Fruit fly (Drosophila melanogaster) whole organism, pupa: Measurements from ENCODE around the gene CG17359.
A peak's percentile ranks its signal among the peaks of the same experiment; 100 is the strongest.

Experiments used
- CG10348 ChIP-seq: fragments of 200-800 bp; sonication (Bioruptor generic); IDR thresholded peaks from 2 replicates; pipeline ENCODE4 v1.3.6; 2022; ENCODE audit warnings: missing biosample characterization, missing genetic modification characterization
- CG8159 ChIP-seq: fragments of 200-800 bp; sonication (Bioruptor generic); optimal IDR thresholded peaks from 3 replicates; lab custom pipeline; 2018; ENCODE audit warnings: missing biosample characterization, mild to moderate bottlenecking, missing genetic modification characterization, moderate library complexity
- EcR ChIP-seq: fragments of 200-800 bp; sonication (Bioruptor generic); optimal IDR thresholded peaks from 3 replicates; lab custom pipeline; 2019; ENCODE audit warnings: missing biosample characterization, missing genetic modification characterization, mild to moderate bottlenecking, moderate library complexity, missing genetic modification reagents
- fd96Ca ChIP-seq: fragments of 200-800 bp; sonication (Bioruptor generic); IDR thresholded peaks from 3 replicates; pipeline ENCODE4 v1.3.6; 2022; ENCODE audit warnings: missing biosample characterization, missing genetic modification characterization

dm6 chr3L:13996437-13996836 lies 2.6 kb downstream of the CG17359 start:
- peak; percentile 91 for TF ChIP-seq EcR (GFP tag; lab: Kevin White, UChicago)
- no peak for TF ChIP-seq CG8159 (tag; lab: Kevin White, UChicago)
- TF ChIP-seq CG10348 (GFP tag; lab: Robert Waterston, UW) = no peak
- no peak for TF ChIP-seq fd96Ca (GFP tag; lab: Robert Waterston, UW)
